Worm (Caenorhabditis elegans): ENCODE data around the gene nspa-8.

ce11 chrV:14793043-14793442 lies 33.8 kb downstream of the nspa-8 start:
- TF ChIP-seq ama-1 (optimal IDR thresholded peaks at IDR 0.05) = no peak
- no peak for TF ChIP-seq lin-13 (GFP tag; optimal IDR thresholded peaks at IDR 0.05)
- no peak for TF ChIP-seq zip-11 (GFP tag; IDR thresholded peaks at IDR 0.05)
- no peak for TF ChIP-seq ceh-62 (tag; optimal IDR thresholded peaks at IDR 0.05)
- TF ChIP-seq aly-2 (tag; optimal IDR thresholded peaks at IDR 0.05) = no peak
- no peak for TF ChIP-seq hlh-11 (tag; optimal IDR thresholded peaks at IDR 0.05)
- no peak for TF ChIP-seq nhr-76 (tag; optimal IDR thresholded peaks at IDR 0.05)
- TF ChIP-seq nhr-77 (tag; optimal IDR thresholded peaks at IDR 0.05) = no peak
- TF ChIP-seq lin-1 (GFP tag; IDR thresholded peaks at IDR 0.05) = no peak
- no peak for TF ChIP-seq hif-1 (tag; optimal IDR thresholded peaks at IDR 0.05)
- TF ChIP-seq pqm-1 (tag; optimal IDR thresholded peaks at IDR 0.05) = no peak
